Fruit fly (Drosophila melanogaster) whole organism, embryonic: Measurements from ENCODE around the gene Ir68b.
A peak's percentile ranks its signal among the peaks of the same experiment; 100 is the strongest.

Experiments
- Atf6 ChIP-seq: fragments of 200-800 bp; sonication (Bioruptor generic); IDR thresholded peaks from 2 replicates; pipeline ENCODE4 v1.3.6; 2022; ENCODE audit warnings: missing biosample characterization, missing genetic modification characterization
- B-H1 ChIP-seq: fragments of 200-800 bp; sonication (Bioruptor generic); IDR thresholded peaks from 3 replicates; pipeline ENCODE4 v1.3.6; 2022; ENCODE audit warnings: missing biosample characterization, missing genetic modification characterization
- CG1024 ChIP-seq: fragments of 200-800 bp; sonication (Bioruptor generic); IDR thresholded peaks from 2 replicates; pipeline ENCODE4 v1.3.6; 2022; ENCODE audit warnings: missing biosample characterization, missing genetic modification characterization
- CG10654 ChIP-seq: fragments of 200-800 bp; sonication (Bioruptor generic); optimal IDR thresholded peaks from 2 replicates; lab custom pipeline; 2016; ENCODE audit warnings: missing biosample characterization, missing genetic modification characterization
- CG11456 ChIP-seq: fragments of 200-800 bp; sonication (Bioruptor generic); IDR thresholded peaks from 3 replicates; pipeline ENCODE4 v1.3.6; 2022; ENCODE audit warnings: missing biosample characterization, missing genetic modification characterization
- CG1603 ChIP-seq: fragments of 200-800 bp; sonication (Bioruptor generic); optimal IDR thresholded peaks from 2 replicates; lab custom pipeline; 2019; ENCODE audit warnings: missing biosample characterization, mild to moderate bottlenecking, missing genetic modification characterization, moderate library complexity
- CG17568 ChIP-seq: fragments of 200-800 bp; sonication (Bioruptor generic); optimal IDR thresholded peaks from 2 replicates; lab custom pipeline; 2018; ENCODE audit warnings: missing biosample characterization, mild to moderate bottlenecking, missing genetic modification characterization, moderate library complexity
- CG18599 ChIP-seq: fragments of 200-800 bp; sonication (Bioruptor generic); optimal IDR thresholded peaks from 3 replicates; lab custom pipeline; 2017; ENCODE audit warnings: missing biosample characterization, missing genetic modification characterization, mild to moderate bottlenecking, moderate library complexity, missing genetic modification reagents
- CG32767 ChIP-seq: fragments of 200-800 bp; sonication (Bioruptor generic); IDR thresholded peaks from 2 replicates; pipeline ENCODE4 v1.3.6; 2022; ENCODE audit warnings: missing biosample characterization, missing genetic modification characterization
- CG32772 ChIP-seq: fragments of 200-800 bp; sonication (Bioruptor generic); IDR thresholded peaks from 2 replicates; pipeline ENCODE4 v1.3.6; 2022; ENCODE audit warnings: missing biosample characterization, missing genetic modification characterization
- CG33213 ChIP-seq: fragments of 200-800 bp; sonication (Bioruptor generic); optimal IDR thresholded peaks from 3 replicates; lab custom pipeline; 2016; ENCODE audit warnings: missing biosample characterization, missing genetic modification characterization
- CG34376 ChIP-seq: fragments of 200-800 bp; sonication (Bioruptor generic); optimal IDR thresholded peaks from 2 replicates; lab custom pipeline; 2018; ENCODE audit warnings: missing biosample characterization, mild to moderate bottlenecking, missing genetic modification characterization
- Fer1 ChIP-seq: fragments of 200-800 bp; sonication (Bioruptor generic); optimal IDR thresholded peaks from 2 replicates; lab custom pipeline; 2017; ENCODE audit warnings: missing biosample characterization, mild to moderate bottlenecking, missing genetic modification characterization
- GATAe ChIP-seq: fragments of 200-800 bp; sonication (Bioruptor generic); conservative IDR thresholded peaks from 2 replicates; pipeline ENCODE4 v1.3.6; 2022; ENCODE audit warnings: missing biosample characterization, missing genetic modification characterization
- Gug ChIP-seq: fragments of 200-800 bp; sonication (Bioruptor generic); IDR thresholded peaks from 4 replicates; pipeline ENCODE4 v1.3.6; 2022; ENCODE audit warnings: missing biosample characterization, missing genetic modification characterization
- Lpt ChIP-seq: fragments of >200 bp; optimal IDR thresholded peaks from 2 replicates; lab custom pipeline; 2018; ENCODE audit warnings: missing biosample characterization, missing genetic modification characterization
- MESR4 ChIP-seq: fragments of 200-800 bp; sonication (Bioruptor generic); optimal IDR thresholded peaks from 2 replicates; lab custom pipeline; 2018; ENCODE audit warnings: missing biosample characterization, mild to moderate bottlenecking, missing genetic modification characterization, moderate library complexity
- Mes4 ChIP-seq: fragments of 200-800 bp; sonication (Bioruptor generic); optimal IDR thresholded peaks from 2 replicates; lab custom pipeline; 2016; ENCODE audit warnings: missing biosample characterization, missing genetic modification characterization
- Optix ChIP-seq: fragments of 200-800 bp; sonication (Bioruptor generic); IDR thresholded peaks from 3 replicates; pipeline ENCODE4 v1.3.6; 2022; ENCODE audit warnings: missing biosample characterization, missing genetic modification characterization
- Rfx ChIP-seq: fragments of 200-800 bp; sonication (Bioruptor generic); IDR thresholded peaks from 2 replicates; pipeline ENCODE4 v1.3.6; 2022; ENCODE audit warnings: missing biosample characterization, missing genetic modification characterization
- Scr ChIP-seq: fragments of 200-800 bp; sonication (Bioruptor generic); IDR thresholded peaks from 2 replicates; pipeline ENCODE4 v1.3.6; 2022; ENCODE audit warnings: missing biosample characterization, missing genetic modification characterization; ENCODE audit not compliant: partially characterized antibody
- YL-1 ChIP-seq: fragments of 200-800 bp; sonication (Bioruptor generic); optimal IDR thresholded peaks from 3 replicates; lab custom pipeline; 2017; ENCODE audit warnings: missing biosample characterization, mild to moderate bottlenecking, missing genetic modification characterization
- al ChIP-seq: fragments of 200-800 bp; sonication (Bioruptor generic); IDR thresholded peaks from 2 replicates; pipeline ENCODE4 v1.3.6; 2022; ENCODE audit warnings: missing biosample characterization, missing genetic modification characterization
- ara ChIP-seq: fragments of 200-800 bp; sonication (Bioruptor generic); IDR thresholded peaks from 2 replicates; pipeline ENCODE4 v1.3.6; 2022; ENCODE audit warnings: missing biosample characterization, missing genetic modification characterization
- cg ChIP-seq: fragments of 200-800 bp; sonication (Bioruptor generic); optimal IDR thresholded peaks from 3 replicates; lab custom pipeline; 2019; ENCODE audit warnings: missing biosample characterization, mild to moderate bottlenecking, missing genetic modification characterization, moderate library complexity
- croc ChIP-seq: fragments of 200-800 bp; sonication (Bioruptor generic); conservative IDR thresholded peaks from 3 replicates; pipeline ENCODE4 v1.3.6; 2022; ENCODE audit warnings: missing biosample characterization, missing genetic modification characterization
- disco-r ChIP-seq: fragments of 200-800 bp; sonication (Bioruptor generic); optimal IDR thresholded peaks from 2 replicates; lab custom pipeline; 2016; ENCODE audit warnings: missing biosample characterization, missing genetic modification characterization
- dmrt11E ChIP-seq: fragments of 200-800 bp; sonication (Bioruptor generic); optimal IDR thresholded peaks from 3 replicates; lab custom pipeline; 2018; ENCODE audit warnings: missing biosample characterization, mild to moderate bottlenecking, missing genetic modification characterization, moderate library complexity
- dmrt99B ChIP-seq: fragments of 200-800 bp; sonication (Bioruptor generic); optimal IDR thresholded peaks from 2 replicates; lab custom pipeline; 2018; ENCODE audit warnings: missing biosample characterization, mild to moderate bottlenecking, missing genetic modification characterization, moderate library complexity
- en ChIP-seq: fragments of 200-800 bp; sonication (Bioruptor generic); optimal IDR thresholded peaks from 2 replicates; lab custom pipeline; 2016; ENCODE audit warnings: missing biosample characterization, missing genetic modification characterization
- exex ChIP-seq: fragments of 200-800 bp; sonication (Bioruptor generic); optimal IDR thresholded peaks from 4 replicates; lab custom pipeline; 2018; ENCODE audit warnings: missing biosample characterization, mild to moderate bottlenecking, missing genetic modification characterization, moderate library complexity
- gro ChIP-seq: fragments of 200-800 bp; sonication (Bioruptor generic); optimal IDR thresholded peaks from 2 replicates; lab custom pipeline; 2016; ENCODE audit warnings: missing biosample characterization, missing genetic modification characterization
- gsb-n ChIP-seq: fragments of 200-800 bp; sonication (Bioruptor generic); optimal IDR thresholded peaks from 3 replicates; lab custom pipeline; 2018; ENCODE audit warnings: missing biosample characterization, mild to moderate bottlenecking, missing genetic modification characterization
- hth ChIP-seq: fragments of >200 bp; optimal IDR thresholded peaks from 2 replicates; lab custom pipeline; 2017; ENCODE audit warnings: inconsistent platforms
- lbe ChIP-seq: fragments of 200-800 bp; sonication (Bioruptor generic); optimal IDR thresholded peaks from 2 replicates; lab custom pipeline; 2016; ENCODE audit warnings: missing biosample characterization, mild to moderate bottlenecking, missing genetic modification characterization
- nerfin-1 ChIP-seq: fragments of 200-800 bp; sonication (Bioruptor generic); optimal IDR thresholded peaks from 3 replicates; lab custom pipeline; 2019; ENCODE audit warnings: missing biosample characterization, mild to moderate bottlenecking, missing genetic modification characterization, moderate library complexity
- oc ChIP-seq: fragments of 200-800 bp; sonication (Bioruptor generic); optimal IDR thresholded peaks from 2 replicates; lab custom pipeline; 2018; ENCODE audit warnings: missing biosample characterization, mild to moderate bottlenecking, missing genetic modification characterization, moderate library complexity
- org-1 ChIP-seq: fragments of 200-800 bp; sonication (Bioruptor generic); optimal IDR thresholded peaks from 2 replicates; lab custom pipeline; 2017; ENCODE audit warnings: missing biosample characterization, missing genetic modification characterization
- phol ChIP-seq: fragments of 200-800 bp; sonication (Bioruptor generic); optimal IDR thresholded peaks from 3 replicates; lab custom pipeline; 2018; ENCODE audit warnings: missing biosample characterization, mild to moderate bottlenecking, missing genetic modification characterization, moderate library complexity
- ranshi ChIP-seq: fragments of 200-800 bp; sonication (Bioruptor generic); IDR thresholded peaks from 2 replicates; pipeline ENCODE4 v1.3.6; 2022; ENCODE audit warnings: missing biosample characterization, missing genetic modification characterization
- sd ChIP-seq: fragments of 200-800 bp; sonication (Bioruptor generic); optimal IDR thresholded peaks from 3 replicates; lab custom pipeline; 2018; ENCODE audit warnings: missing biosample characterization, mild to moderate bottlenecking, missing genetic modification characterization, moderate library complexity
- sens ChIP-seq: fragments of 200-800 bp; sonication (Bioruptor generic); peaks from one replicate; lab custom pipeline; 2016; ENCODE audit warnings: missing biosample characterization, missing genetic modification characterization
- slbo ChIP-seq: fragments of 200-800 bp; sonication (Bioruptor generic); IDR thresholded peaks from 2 replicates; pipeline ENCODE4 v1.3.6; 2022; ENCODE audit warnings: missing biosample characterization, missing genetic modification characterization
- sr ChIP-seq: fragments of 200-800 bp; sonication (Bioruptor generic); IDR thresholded peaks from 3 replicates; pipeline ENCODE4 v1.3.6; 2022; ENCODE audit warnings: missing biosample characterization, missing genetic modification characterization
- stc ChIP-seq: fragments of 200-800 bp; sonication (Bioruptor generic); IDR thresholded peaks from 2 replicates; pipeline ENCODE4 v1.3.6; 2022; ENCODE audit warnings: missing biosample characterization, missing genetic modification characterization
- tio ChIP-seq: fragments of 200-800 bp; sonication (Bioruptor generic); optimal IDR thresholded peaks from 2 replicates; lab custom pipeline; 2017; ENCODE audit warnings: missing biosample characterization, missing genetic modification characterization, inconsistent platforms
- tll ChIP-seq, 2 experiments: fragments of 200-800 bp in 1 of 2; fragments of >200 bp in 1 of 2; sonication (Bioruptor generic) in 1 of 2; optimal IDR thresholded peaks; 2 replicates each; lab custom pipeline; 2017 to 2019; ENCODE audit warnings: missing biosample characterization in 2 of 2, missing genetic modification characterization in 2 of 2, mild to moderate bottlenecking in 1 of 2, moderate library complexity in 1 of 2
- trem ChIP-seq: fragments of 200-800 bp; optimal IDR thresholded peaks from 3 replicates; lab custom pipeline; 2019; ENCODE audit warnings: missing biosample characterization, mild to moderate bottlenecking, missing genetic modification characterization, moderate library complexity
- ttk ChIP-seq: fragments of 200-800 bp; sonication (Bioruptor generic); IDR thresholded peaks from 2 replicates; pipeline ENCODE4 v2.1.2; 2022; ENCODE audit warnings: missing biosample characterization, missing genetic modification characterization
- twi ChIP-seq: fragments of 200-800 bp; optimal IDR thresholded peaks from 2 replicates; lab custom pipeline; 2019; ENCODE audit warnings: missing biosample characterization, mild to moderate bottlenecking, missing genetic modification characterization, moderate library complexity

The Ir68b gene

dm6 chr3L:12124975-12125374 is 2.2 kb downstream of the Ir68b start, which contains the start of gene yps (continued):
- TF ChIP-seq CG32767 (GFP tag; lab: Robert Waterston, UW) (peak; percentile 72), stc (GFP tag; lab: Robert Waterston, UW) (peak; percentile 94), CG33213 (peak; percentile 98), CG34376 (peak; percentile 99), croc (GFP tag; lab: Robert Waterston, UW) (peak; percentile 51; the same call in 2 of the 3 replicates), Lpt (no peak), dmrt11E (peak; percentile 81), hth (no peak), phol (tag; lab: Kevin White, UChicago) (peak; percentile 90), al (GFP tag; lab: Robert Waterston, UW) (peak; percentile 73), Mes4 (GFP tag; lab: Kevin White, UChicago) (peak; percentile 97), dmrt99B (tag; lab: Kevin White, UChicago) (peak; percentile 81), ara (GFP tag; lab: Robert Waterston, UW) (peak; percentile 86), tll (GFP tag; optimal IDR thresholded peaks at IDR 0.05; lab: Kevin White, UChicago) (peak in 1 of 2 experiments; percentile 62), gsb-n (tag; lab: Kevin White, UChicago) (peak; percentile 91), CG18599 (GFP tag; lab: Kevin White, UChicago) (peak; percentile 96), MESR4 (GFP tag; lab: Kevin White, UChicago) (peak; percentile 98)
- TF ChIP-seq, all 482 proteins: peak for 439

DNA sequence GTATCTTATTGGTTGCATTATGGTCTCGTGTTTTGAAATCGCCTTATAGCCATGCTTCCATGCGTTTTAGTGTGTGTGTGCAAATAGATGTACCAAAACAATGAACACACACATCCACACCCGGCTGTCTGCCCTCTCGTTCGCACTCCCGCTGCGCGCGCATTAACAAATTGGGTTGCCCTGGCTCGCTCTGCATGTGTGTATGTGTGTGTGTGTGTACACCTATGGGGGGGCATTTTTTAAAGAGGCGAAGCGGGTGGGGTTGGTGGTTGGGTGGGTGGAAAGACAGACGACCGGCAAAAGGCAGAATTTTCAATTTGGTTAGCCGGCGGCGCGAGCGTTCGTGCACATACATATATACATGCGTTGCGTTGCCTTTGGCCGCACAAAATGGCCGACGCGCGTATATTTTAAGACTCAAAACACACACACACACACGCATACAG is 3.0 kb downstream of the Ir68b start:
- TF ChIP-seq CG17568: peak; percentile 40
- no peak for TF ChIP-seq CG11456
- TF ChIP-seq oc (tag; lab: Kevin White, UChicago): no peak
- TF ChIP-seq org-1 (GFP tag; lab: Kevin White, UChicago): no peak
- TF ChIP-seq CG32772 (GFP tag; lab: Robert Waterston, UW): 0 out of 2 replicates have a peak, but pooled peaks have one; percentile 10
- peak; percentile 72; the same call in 1 of the 2 replicates for TF ChIP-seq ttk (GFP tag; lab: Robert Waterston, UW)
- TF ChIP-seq disco-r: no peak
- peak; percentile 19 for TF ChIP-seq trem (tag; lab: Kevin White, UChicago)
- TF ChIP-seq GATAe (GFP tag; lab: Robert Waterston, UW): no peak
- TF ChIP-seq lbe (GFP tag; lab: Kevin White, UChicago): no peak
- TF ChIP-seq sd (tag; lab: Kevin White, UChicago): peak; percentile 93
- TF ChIP-seq Optix: 0 out of 3 replicates have a peak, but pooled peaks have one; percentile 46
- TF ChIP-seq slbo (GFP tag; lab: Robert Waterston, UW): peak; percentile 18; the same call in 1 of the 2 replicates
- peak; percentile 61 for TF ChIP-seq exex (tag; lab: Kevin White, UChicago)
- TF ChIP-seq MESR4 (GFP tag; lab: Kevin White, UChicago): peak; percentile 60
- TF ChIP-seq twi (tag; lab: Kevin White, UChicago): peak; percentile 71
- TF ChIP-seq Scr (GFP tag; lab: Robert Waterston, UW): peak; percentile 19; the same call in 1 of the 2 replicates
- no peak for TF ChIP-seq Lpt
- no peak for TF ChIP-seq B-H1 (GFP tag; lab: Robert Waterston, UW)
- TF ChIP-seq tio (GFP tag; lab: Kevin White, UChicago): no peak
- TF ChIP-seq ranshi (GFP tag; lab: Robert Waterston, UW): no peak
- peak; percentile 100 for TF ChIP-seq cg (GFP tag; lab: Kevin White, UChicago)
- no peak for TF ChIP-seq Gug (GFP tag; lab: Robert Waterston, UW)
- TF ChIP-seq sr: peak; percentile 92; the same call in 2 of the 3 replicates
- TF ChIP-seq nerfin-1: peak; percentile 58
- TF ChIP-seq Atf6 (GFP tag; lab: Robert Waterston, UW): peak; percentile 22; the same call in 1 of the 2 replicates
- TF ChIP-seq CG1024 (GFP tag; lab: Robert Waterston, UW): no peak
- no peak for TF ChIP-seq en (GFP tag; lab: Kevin White, UChicago)
- peak; percentile 39; the same call in 1 of the 2 replicates for TF ChIP-seq Rfx (GFP tag; lab: Robert Waterston, UW)
- peak; percentile 63 for TF ChIP-seq Fer1 (GFP tag; lab: Kevin White, UChicago)
- TF ChIP-seq sens (GFP tag; lab: Kevin White, UChicago): peak; percentile 60
- no peak for TF ChIP-seq CG10654 (GFP tag; lab: Kevin White, UChicago)
- TF ChIP-seq gro: peak; percentile 11
- TF ChIP-seq YL-1 (GFP tag; lab: Kevin White, UChicago): peak; percentile 89
- TF ChIP-seq CG1603 (tag; lab: Kevin White, UChicago): peak; percentile 17
